Worm (Caenorhabditis elegans) whole organism, L4 larva: ENCODE data around the gene F59E12.8.

Experiments
- F26F4.8 ChIP-seq: fragments of 200-800 bp; sonication (Bioruptor generic); conservative IDR thresholded peaks from 2 replicates; pipeline ENCODE4 v1.3.6; 2022; ENCODE audit warnings: missing genetic modification characterization, missing compliant biosample characterization
- T20F7.1 ChIP-seq: fragments of 200-800 bp; sonication (Bioruptor generic); optimal IDR thresholded peaks from 2 replicates; lab custom pipeline; 2018; ENCODE audit warnings: mild to moderate bottlenecking, missing genetic modification characterization, missing compliant biosample characterization
- T26A8.4 ChIP-seq: fragments of 200-800 bp; sonication (Bioruptor generic); IDR thresholded peaks from 2 replicates; pipeline ENCODE4 v1.3.6; 2022; ENCODE audit warnings: missing genetic modification characterization, missing compliant biosample characterization
- attf-4 ChIP-seq: sonication (generic microtip); optimal IDR thresholded peaks from 3 replicates; lab custom pipeline; 2017; ENCODE audit warnings: missing biosample characterization, missing genetic modification characterization
- ctbp-1 ChIP-seq: fragments of 200-800 bp; sonication (Bioruptor generic); IDR thresholded peaks from 2 replicates; pipeline ENCODE4 v1.3.6; 2022; ENCODE audit warnings: missing genetic modification reagents, missing genetic modification characterization, missing compliant biosample characterization
- daf-16 ChIP-seq, 3 experiments: sonication (generic microtip); optimal IDR thresholded peaks; 2 replicates each; lab custom pipeline; 2016 to 2017; ENCODE audit warnings: missing genetic modification characterization in 3 of 3, missing genetic modification reagents in 3 of 3, mild to moderate bottlenecking in 2 of 3, missing compliant biosample characterization in 2 of 3, missing biosample characterization in 1 of 3, moderate library complexity in 1 of 3
- dve-1 ChIP-seq: sonication (generic microtip); optimal IDR thresholded peaks from 2 replicates; lab custom pipeline; 2017; ENCODE audit warnings: antibody characterized with exemption, mild to moderate bottlenecking, missing genetic modification characterization, missing compliant biosample characterization; ENCODE audit not compliant: insufficient read depth
- egl-43 ChIP-seq: fragments of 200-800 bp; sonication (Bioruptor generic); IDR thresholded peaks from 2 replicates; pipeline ENCODE4 v1.3.6; 2022; ENCODE audit warnings: missing genetic modification reagents, missing genetic modification characterization, missing compliant biosample characterization
- hif-1 ChIP-seq, 2 experiments: sonication (generic microtip); optimal IDR thresholded peaks; 2 replicates each; lab custom pipeline; 2016 to 2017; ENCODE audit warnings: missing compliant biosample characterization in 2 of 2, missing genetic modification characterization in 2 of 2, missing genetic modification reagents in 2 of 2, missing genotype in 2 of 2, mild to moderate bottlenecking in 1 of 2
- hlh-11 ChIP-seq: fragments of 200-800 bp; sonication (Bioruptor generic); optimal IDR thresholded peaks from 2 replicates; lab custom pipeline; 2018; ENCODE audit warnings: mild to moderate bottlenecking, missing genetic modification characterization, missing compliant biosample characterization
- hmg-1.1 ChIP-seq: fragments of 200-800 bp; sonication (Bioruptor generic); IDR thresholded peaks from 2 replicates; pipeline ENCODE4 v1.3.6; 2022; ENCODE audit warnings: missing genetic modification reagents, missing genetic modification characterization, missing compliant biosample characterization
- lim-7 ChIP-seq: fragments of 200-800 bp; sonication (Bioruptor generic); IDR thresholded peaks from 2 replicates; pipeline ENCODE4 v1.3.6; 2022; ENCODE audit warnings: missing genetic modification characterization, missing compliant biosample characterization
- lin-13 ChIP-seq: fragments of 150-350 bp; optimal IDR thresholded peaks from 2 replicates; lab custom pipeline; 2014; ENCODE audit warnings: missing biosample characterization, missing genetic modification reagents, missing genetic modification characterization
- madf-9 ChIP-seq: fragments of 200-800 bp; sonication (Bioruptor generic); conservative IDR thresholded peaks from 2 replicates; pipeline ENCODE4 v1.3.6; 2022; ENCODE audit warnings: missing genetic modification reagents, missing genetic modification characterization, missing compliant biosample characterization
- mdt-29 ChIP-seq: fragments of 200-800 bp; sonication (Bioruptor generic); IDR thresholded peaks from 2 replicates; pipeline ENCODE4 v1.3.6; 2022; ENCODE audit warnings: missing genetic modification reagents, missing genetic modification characterization, missing compliant biosample characterization
- mxl-2 ChIP-seq: fragments of 200-800 bp; sonication (Bioruptor generic); conservative IDR thresholded peaks from 2 replicates; pipeline ENCODE4 v1.3.6; 2022; ENCODE audit warnings: missing genetic modification reagents, missing genetic modification characterization, missing compliant biosample characterization
- nhr-28 ChIP-seq: fragments of 150-350 bp; optimal IDR thresholded peaks from 2 replicates; lab custom pipeline; 2014; ENCODE audit warnings: missing biosample characterization, missing genetic modification characterization
- nhr-77 ChIP-seq: fragments of 150-350 bp; optimal IDR thresholded peaks from 2 replicates; lab custom pipeline; 2014; ENCODE audit warnings: missing biosample characterization, missing genetic modification characterization
- rbr-2 ChIP-seq: sonication (generic microtip); optimal IDR thresholded peaks from 2 replicates; lab custom pipeline; 2016; ENCODE audit warnings: missing genotype, missing genetic modification characterization, missing compliant biosample characterization
- saeg-2 ChIP-seq: fragments of 200-800 bp; sonication (Bioruptor generic); IDR thresholded peaks from 2 replicates; pipeline ENCODE4 v1.3.6; 2022; ENCODE audit warnings: missing genetic modification reagents, missing genetic modification characterization, missing compliant biosample characterization
- snpc-1.2 ChIP-seq: fragments of 200-800 bp; sonication (Bioruptor generic); IDR thresholded peaks from 2 replicates; pipeline ENCODE4 v1.3.6; 2022; ENCODE audit warnings: missing genetic modification reagents, missing genetic modification characterization, missing compliant biosample characterization
- tag-97 ChIP-seq: fragments of 200-800 bp; sonication (Bioruptor generic); IDR thresholded peaks from 2 replicates; pipeline ENCODE4 v1.3.6; 2022; ENCODE audit warnings: missing genetic modification characterization, missing compliant biosample characterization
- zfp-3 ChIP-seq: fragments of 200-800 bp; sonication (Bioruptor generic); conservative IDR thresholded peaks from 2 replicates; pipeline ENCODE4 v1.3.6; 2022; ENCODE audit warnings: missing genetic modification reagents, missing genetic modification characterization, missing compliant biosample characterization
- zip-11 ChIP-seq: fragments of 200-800 bp; sonication (Bioruptor generic); IDR thresholded peaks from 2 replicates; pipeline ENCODE4 v1.3.6; 2022; ENCODE audit warnings: missing genetic modification characterization, missing compliant biosample characterization
- zip-2 ChIP-seq: fragments of 150-350 bp; optimal IDR thresholded peaks from 2 replicates; lab custom pipeline; 2014; ENCODE audit warnings: missing biosample characterization, missing genetic modification characterization
- ztf-11 ChIP-seq: fragments of 150-350 bp; optimal IDR thresholded peaks from 2 replicates; lab custom pipeline; 2014; ENCODE audit warnings: missing biosample characterization, missing genetic modification characterization
- ztf-7 ChIP-seq: fragments of 150-350 bp; optimal IDR thresholded peaks from 2 replicates; lab custom pipeline; 2014; ENCODE audit warnings: missing biosample characterization, missing genetic modification characterization

Gene F59E12.8

DNA sequence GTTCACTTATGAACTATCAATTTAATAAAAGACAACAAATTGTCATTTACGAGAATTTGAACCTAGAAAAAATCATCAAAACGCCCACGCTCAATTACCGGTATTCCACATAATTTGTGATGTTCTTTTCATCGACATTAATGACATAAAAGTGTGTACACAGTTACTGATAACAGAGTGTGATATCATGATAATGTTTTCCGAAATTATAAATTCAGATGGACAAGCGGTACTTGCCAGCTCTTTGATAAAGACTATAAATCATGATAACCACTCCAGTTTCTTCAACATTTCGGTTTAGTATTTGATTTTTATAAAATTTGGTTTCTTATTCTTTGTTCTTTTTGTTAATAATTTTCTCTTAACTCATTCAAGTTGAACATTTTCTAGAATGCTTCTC is 50.9 kb downstream of the F59E12.8 start, which contains the start of gene lys-8 (continued):
- TF ChIP-seq rbr-2 (tag; lab: Kevin White, UChicago), result no peak
- peak; percentile 78 for TF ChIP-seq nhr-77 (tag; lab: Kevin White, UChicago)
- TF ChIP-seq ztf-7 (tag; lab: Kevin White, UChicago), result no peak
- no peak for TF ChIP-seq zip-2 (tag; lab: Kevin White, UChicago)
- TF ChIP-seq hif-1 (tag; optimal IDR thresholded peaks at IDR 0.05; lab: Kevin White, UChicago), result no peak
- TF ChIP-seq snpc-1.2 (GFP tag; lab: Robert Waterston, UW), result no peak
- no peak for TF ChIP-seq attf-4 (tag; lab: Kevin White, UChicago)
- peak; percentile 90 for TF ChIP-seq hlh-11
- TF ChIP-seq nhr-28 (tag; lab: Kevin White, UChicago), result peak; percentile 95
- no peak for TF ChIP-seq hmg-1.1 (GFP tag; lab: Robert Waterston, UW)
- TF ChIP-seq lim-7 (GFP tag; lab: Robert Waterston, UW), result no peak
- no peak for TF ChIP-seq mdt-29
- TF ChIP-seq saeg-2, result no peak
- TF ChIP-seq ztf-11 (tag; lab: Kevin White, UChicago), result no peak
- TF ChIP-seq ctbp-1, result no peak
- TF ChIP-seq daf-16 (GFP tag; optimal IDR thresholded peaks at IDR 0.05; lab: Kevin White, UChicago), result no peak
- TF ChIP-seq daf-16 (tag; optimal IDR thresholded peaks at IDR 0.05; lab: Kevin White, UChicago), result peak; percentile 98
- TF ChIP-seq T26A8.4 (GFP tag; lab: Robert Waterston, UW), result no peak
- TF ChIP-seq F26F4.8 (GFP tag; lab: Robert Waterston, UW), result no peak
- no peak for TF ChIP-seq egl-43 (GFP tag; lab: Robert Waterston, UW)
- no peak for TF ChIP-seq zip-11 (GFP tag; lab: Robert Waterston, UW)
- TF ChIP-seq T20F7.1 (GFP tag; lab: Kevin White, UChicago), result peak; percentile 45
- TF ChIP-seq zfp-3 (GFP tag; lab: Robert Waterston, UW), result no peak
- TF ChIP-seq tag-97 (GFP tag; lab: Robert Waterston, UW), result no peak
- no peak for TF ChIP-seq mxl-2 (GFP tag; lab: Robert Waterston, UW)
- TF ChIP-seq dve-1 (tag; lab: Kevin White, UChicago), result peak; percentile 89
- TF ChIP-seq madf-9 (GFP tag; lab: Robert Waterston, UW), result no peak
- peak; percentile 13 for TF ChIP-seq lin-13
- TF ChIP-seq, all 104 proteins: peak for 17
